Worm (Caenorhabditis elegans) whole organism, young adult: ENCODE measurements around the gene F55C9.6.

Experiments
- B0261.1 ChIP-seq: sonication (generic microtip); optimal IDR thresholded peaks from 2 replicates; lab custom pipeline; 2016; ENCODE audit warnings: mild to moderate bottlenecking, missing genetic modification characterization, moderate library complexity, missing compliant biosample characterization
- C06A6.2 ChIP-seq: fragments of 200-800 bp; sonication (Bioruptor generic); conservative IDR thresholded peaks from 2 replicates; pipeline ENCODE4 v1.3.6; 2022; ENCODE audit warnings: missing genetic modification characterization, missing compliant biosample characterization
- D2030.7 ChIP-seq: fragments of 200-800 bp; sonication (Bioruptor generic); IDR thresholded peaks from 2 replicates; pipeline ENCODE4 v1.3.6; 2022; ENCODE audit warnings: missing genetic modification reagents, missing genetic modification characterization, missing compliant biosample characterization
- F22D6.2 ChIP-seq: sonication (generic microtip); optimal IDR thresholded peaks from 2 replicates; lab custom pipeline; 2016; ENCODE audit warnings: mild to moderate bottlenecking, missing genetic modification characterization, missing compliant biosample characterization
- F23B12.7 ChIP-seq: sonication (generic microtip); optimal IDR thresholded peaks from 2 replicates; lab custom pipeline; 2017; ENCODE audit warnings: missing genetic modification characterization, mild to moderate bottlenecking, missing compliant biosample characterization, antibody characterized with exemption, moderate library complexity; ENCODE audit not compliant: insufficient read depth
- F37B4.10 ChIP-seq: fragments of 200-800 bp; sonication (Bioruptor generic); IDR thresholded peaks from 2 replicates; pipeline ENCODE4 v1.3.6; 2022; ENCODE audit warnings: missing genetic modification characterization, missing compliant biosample characterization
- F55B11.4 ChIP-seq: sonication (generic microtip); optimal IDR thresholded peaks from 2 replicates; lab custom pipeline; 2016; ENCODE audit warnings: missing compliant biosample characterization, missing genetic modification characterization, borderline replicate concordance; ENCODE audit not compliant: insufficient read depth
- F57A8.1 ChIP-seq: fragments of 200-800 bp; sonication (Bioruptor generic); optimal IDR thresholded peaks from 2 replicates; lab custom pipeline; 2018; ENCODE audit warnings: mild to moderate bottlenecking, missing genetic modification characterization, moderate library complexity, missing compliant biosample characterization
- T07F8.4 ChIP-seq: sonication (generic microtip); optimal IDR thresholded peaks from 2 replicates; lab custom pipeline; 2016; ENCODE audit warnings: mild to moderate bottlenecking, missing genetic modification characterization, moderate library complexity, missing compliant biosample characterization
- Y56A3A.18 ChIP-seq: fragments of 200-800 bp; sonication (Bioruptor generic); IDR thresholded peaks from 2 replicates; pipeline ENCODE4 v1.3.6; 2022; ENCODE audit warnings: missing genetic modification reagents, missing genetic modification characterization, missing compliant biosample characterization
- Y95B8A.8 ChIP-seq: fragments of 200-800 bp; sonication (Bioruptor generic); IDR thresholded peaks from 2 replicates; pipeline ENCODE4 v1.3.6; 2022; ENCODE audit warnings: missing genetic modification reagents, missing genetic modification characterization, missing compliant biosample characterization
- aptf-2 ChIP-seq: fragments of 200-800 bp; sonication (Bioruptor generic); conservative IDR thresholded peaks from 2 replicates; pipeline ENCODE4 v1.3.6; 2022; ENCODE audit warnings: missing genetic modification reagents, missing genetic modification characterization, missing compliant biosample characterization
- attf-3 ChIP-seq: fragments of 200-800 bp; sonication (Bioruptor generic); conservative IDR thresholded peaks from 2 replicates; pipeline ENCODE4 v1.3.6; 2022; ENCODE audit warnings: missing genetic modification reagents, missing genetic modification characterization, missing compliant biosample characterization
- attf-5 ChIP-seq: fragments of 200-800 bp; sonication (Bioruptor generic); optimal IDR thresholded peaks from 2 replicates; lab custom pipeline; 2018; ENCODE audit warnings: mild to moderate bottlenecking, missing genetic modification characterization, missing compliant biosample characterization
- bed-2 ChIP-seq: fragments of 200-800 bp; sonication (Bioruptor generic); IDR thresholded peaks from 2 replicates; pipeline ENCODE4 v1.3.6; 2022; ENCODE audit warnings: missing genetic modification reagents, missing genetic modification characterization, missing compliant biosample characterization
- ccch-3 ChIP-seq: fragments of 200-800 bp; sonication (Bioruptor generic); optimal IDR thresholded peaks from 2 replicates; lab custom pipeline; 2018; ENCODE audit warnings: mild to moderate bottlenecking, missing genetic modification characterization, missing compliant biosample characterization
- cebp-2 ChIP-seq: fragments of 200-800 bp; sonication (Bioruptor generic); IDR thresholded peaks from 2 replicates; pipeline ENCODE4 v1.3.6; 2022; ENCODE audit warnings: missing genetic modification characterization, missing compliant biosample characterization
- egl-44 ChIP-seq: fragments of 200-800 bp; sonication (Bioruptor generic); IDR thresholded peaks from 2 replicates; pipeline ENCODE4 v1.3.6; 2022; ENCODE audit warnings: missing genetic modification reagents, missing genetic modification characterization, missing compliant biosample characterization
- fkh-3 ChIP-seq: sonication (generic microtip); optimal IDR thresholded peaks from 2 replicates; lab custom pipeline; 2016; ENCODE audit warnings: mild to moderate bottlenecking, missing genetic modification characterization, missing compliant biosample characterization
- hlh-12 ChIP-seq: sonication (generic microtip); optimal IDR thresholded peaks from 2 replicates; lab custom pipeline; 2016; ENCODE audit warnings: missing genetic modification characterization, missing compliant biosample characterization
- hlh-26 ChIP-seq: fragments of 200-800 bp; sonication (Bioruptor generic); conservative IDR thresholded peaks from 2 replicates; pipeline ENCODE4 v1.3.6; 2022; ENCODE audit warnings: missing genetic modification reagents, missing genetic modification characterization, missing compliant biosample characterization
- lin-26 ChIP-seq: fragments of 200-800 bp; sonication (Bioruptor generic); IDR thresholded peaks from 2 replicates; pipeline ENCODE4 v1.3.6; 2022; ENCODE audit warnings: missing genetic modification reagents, missing genetic modification characterization, missing compliant biosample characterization
- lin-54 ChIP-seq: fragments of 200-800 bp; sonication (Bioruptor generic); optimal IDR thresholded peaks from 2 replicates; lab custom pipeline; 2018; ENCODE audit warnings: mild to moderate bottlenecking, missing genetic modification characterization, missing compliant biosample characterization
- lsy-27 ChIP-seq: sonication (generic microtip); optimal IDR thresholded peaks from 2 replicates; lab custom pipeline; 2017; ENCODE audit warnings: missing genetic modification characterization, mild to moderate bottlenecking, missing compliant biosample characterization, antibody characterized with exemption, missing genotype, borderline replicate concordance; ENCODE audit not compliant: insufficient read depth
- madf-6 ChIP-seq: fragments of 200-800 bp; sonication (Bioruptor generic); IDR thresholded peaks from 2 replicates; pipeline ENCODE4 v1.3.6; 2022; ENCODE audit warnings: missing genetic modification reagents, missing genetic modification characterization, missing compliant biosample characterization
- madf-8 ChIP-seq: fragments of 200-800 bp; sonication (Bioruptor generic); conservative IDR thresholded peaks from 2 replicates; pipeline ENCODE4 v1.3.6; 2022; ENCODE audit warnings: missing genetic modification reagents, missing genetic modification characterization, missing compliant biosample characterization
- mel-28 ChIP-seq: sonication (generic microtip); optimal IDR thresholded peaks from 2 replicates; lab custom pipeline; 2016; ENCODE audit warnings: borderline replicate concordance, mild to moderate bottlenecking, missing genetic modification characterization, missing compliant biosample characterization
- mxl-1 ChIP-seq: sonication (generic microtip); optimal IDR thresholded peaks from 2 replicates; lab custom pipeline; 2016; ENCODE audit warnings: missing genetic modification characterization, missing compliant biosample characterization
- nfya-2 ChIP-seq: fragments of 200-800 bp; sonication (Bioruptor generic); IDR thresholded peaks from 2 replicates; pipeline ENCODE4 v1.3.6; 2022; ENCODE audit warnings: missing genetic modification reagents, missing genetic modification characterization, missing compliant biosample characterization
- nfyb-1 ChIP-seq: fragments of 200-800 bp; sonication (Bioruptor generic); IDR thresholded peaks from 2 replicates; pipeline ENCODE4 v1.3.6; 2022; ENCODE audit warnings: missing genetic modification reagents, missing genetic modification characterization, missing compliant biosample characterization
- nhr-120 ChIP-seq: fragments of 200-800 bp; sonication (Bioruptor generic); IDR thresholded peaks from 2 replicates; pipeline ENCODE4 v1.3.6; 2022; ENCODE audit warnings: missing genetic modification characterization, missing compliant biosample characterization
- nhr-179 ChIP-seq: sonication (generic microtip); optimal IDR thresholded peaks from 2 replicates; lab custom pipeline; 2016; ENCODE audit warnings: mild to moderate bottlenecking, missing genetic modification characterization, missing compliant biosample characterization
- nhr-80 ChIP-seq: sonication (generic microtip); optimal IDR thresholded peaks from 2 replicates; lab custom pipeline; 2016; ENCODE audit warnings: missing genetic modification characterization, missing compliant biosample characterization
- pha-4 ChIP-seq: fragments of 150-350 bp; sonication (generic microtip); optimal IDR thresholded peaks from 2 replicates; lab custom pipeline; 2014; ENCODE audit warnings: missing biosample characterization, missing genetic modification reagents, missing genetic modification characterization
- rcor-1 ChIP-seq: fragments of 200-800 bp; sonication (Bioruptor generic); IDR thresholded peaks from 2 replicates; pipeline ENCODE4 v1.3.6; 2022; ENCODE audit warnings: missing genetic modification reagents, missing genetic modification characterization, missing compliant biosample characterization
- unc-62 ChIP-seq: fragments of 150-350 bp; optimal IDR thresholded peaks from 2 replicates; lab custom pipeline; 2014; ENCODE audit warnings: missing biosample characterization, missing genetic modification reagents, missing genetic modification characterization
- xnd-1 ChIP-seq: sonication (generic microtip); optimal IDR thresholded peaks from 2 replicates; lab custom pipeline; 2016; ENCODE audit warnings: missing genotype, missing genetic modification reagents, missing genetic modification characterization, missing compliant biosample characterization
- zfh-2 ChIP-seq: fragments of 200-800 bp; sonication (Bioruptor generic); conservative IDR thresholded peaks from 2 replicates; pipeline ENCODE4 v1.3.6; 2022; ENCODE audit warnings: missing genetic modification reagents, missing genetic modification characterization, missing compliant biosample characterization
- ztf-18 ChIP-seq: sonication (generic microtip); optimal IDR thresholded peaks from 2 replicates; lab custom pipeline; 2016; ENCODE audit warnings: missing genotype, mild to moderate bottlenecking, missing genetic modification characterization, missing compliant biosample characterization
- ztf-22 ChIP-seq: fragments of 200-800 bp; sonication (Bioruptor generic); optimal IDR thresholded peaks from 2 replicates; lab custom pipeline; 2018; ENCODE audit warnings: mild to moderate bottlenecking, missing genetic modification characterization, moderate library complexity, missing compliant biosample characterization
- ztf-25 ChIP-seq: fragments of 200-800 bp; sonication (Bioruptor generic); IDR thresholded peaks from 2 replicates; pipeline ENCODE4 v1.3.6; 2022; ENCODE audit warnings: missing genetic modification reagents, missing genetic modification characterization, missing compliant biosample characterization

The F55C9.6 gene

DNA sequence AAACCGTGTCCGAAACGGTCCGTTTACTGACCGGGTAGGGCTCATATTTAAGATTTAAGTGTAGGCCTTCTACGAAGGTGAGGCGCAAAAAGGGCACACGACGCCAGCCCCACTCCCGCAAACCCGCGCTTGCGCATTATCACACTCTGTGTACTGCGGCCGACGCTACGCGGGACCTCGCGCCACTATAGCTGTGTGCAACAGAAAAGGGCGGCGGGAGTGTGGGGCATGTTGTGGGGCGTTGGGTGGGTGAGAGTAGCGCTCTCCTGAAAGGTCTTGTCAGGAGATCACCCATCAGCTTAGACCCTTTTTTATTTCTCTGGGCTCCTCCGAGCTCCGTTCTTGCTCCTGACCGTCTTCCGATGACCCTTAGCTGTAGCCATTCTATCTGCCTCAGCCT is 11.5 kb upstream of the F55C9.6 start:
- TF ChIP-seq hlh-26 (GFP tag; lab: Robert Waterston, UW) (0 out of 2 replicates have a peak, but pooled peaks have one; percentile 13), ztf-25 (GFP tag; lab: Robert Waterston, UW) (0 out of 2 replicates have a peak, but pooled peaks have one; percentile 40), bed-2 (no peak), zfh-2 (peak; percentile 69; the same call in 1 of the 2 replicates), nhr-120 (GFP tag; lab: Robert Waterston, UW) (peak; percentile 91)

ce11 chrV:19306906-19307305 is 10.3 kb upstream of the F55C9.6 start, which contains the start of gene F55C9.15:
F55C9.15 (minus strand) TSS chrV:19307006.
- no peak for TF ChIP-seq mel-28 (tag; lab: Kevin White, UChicago)
- TF ChIP-seq nfyb-1 (GFP tag; lab: Robert Waterston, UW): no peak
- TF ChIP-seq F22D6.2 (tag; lab: Kevin White, UChicago): no peak
- no peak for TF ChIP-seq unc-62 (GFP tag; lab: Kevin White, UChicago)
- no peak for TF ChIP-seq egl-44
- no peak for TF ChIP-seq ztf-18 (tag; lab: Kevin White, UChicago)
- TF ChIP-seq cebp-2 (GFP tag; lab: Robert Waterston, UW): no peak
- TF ChIP-seq hlh-12 (tag; lab: Kevin White, UChicago): no peak
- no peak for TF ChIP-seq nfya-2 (GFP tag; lab: Robert Waterston, UW)

DNA sequence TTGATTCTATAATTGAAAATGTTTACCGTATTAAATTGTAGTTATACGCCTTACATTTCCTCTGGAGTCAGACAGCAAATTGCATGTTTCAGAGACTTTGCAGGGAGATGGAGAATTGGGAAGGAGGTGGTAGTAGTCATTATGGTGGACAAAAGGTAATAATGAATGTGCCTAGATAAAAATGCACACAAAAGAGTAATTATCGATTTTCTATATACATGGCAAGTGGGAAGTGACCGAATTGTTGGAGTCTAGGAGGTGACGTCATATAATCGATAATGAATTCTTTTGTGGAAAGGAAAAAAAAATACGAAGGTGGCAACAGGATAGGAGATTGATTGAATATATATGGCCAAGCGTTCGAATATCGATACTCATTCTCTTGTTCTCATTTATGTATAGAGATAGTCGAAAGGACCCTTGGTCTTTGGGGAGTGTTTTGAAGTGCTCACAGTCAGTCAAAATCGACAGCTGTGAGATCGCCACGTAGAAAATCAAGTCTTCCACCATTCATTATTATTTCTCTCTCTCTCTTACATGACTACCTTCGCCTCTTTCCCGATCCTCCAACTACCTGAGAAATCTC is 7.1 kb upstream of the F55C9.6 start, which contains the start of the genes fbxb-63 and fbxb-61:
fbxb-63 (minus strand) TSS at position 142 of the 586 bp plus-strand sequence.
fbxb-61 (plus strand) TSS at position 536 of the 586 bp plus-strand sequence.
- TF ChIP-seq lin-26 (GFP tag; lab: Robert Waterston, UW) (no peak), lsy-27 (tag; lab: Kevin White, UChicago) (no peak), bed-2 (no peak), F55B11.4 (no peak), nhr-179 (tag; lab: Kevin White, UChicago) (no peak), F37B4.10 (no peak), D2030.7 (GFP tag; lab: Robert Waterston, UW) (no peak), F23B12.7 (tag; lab: Kevin White, UChicago) (no peak), Y56A3A.18 (GFP tag; lab: Robert Waterston, UW) (no peak), lin-54 (no peak), C06A6.2 (GFP tag; lab: Robert Waterston, UW) (no peak), Y95B8A.8 (GFP tag; lab: Robert Waterston, UW) (no peak), nhr-80 (tag; lab: Kevin White, UChicago) (no peak), attf-3 (GFP tag; lab: Robert Waterston, UW) (no peak), B0261.1 (tag; lab: Kevin White, UChicago) (no peak), T07F8.4 (tag; lab: Kevin White, UChicago) (no peak)

DNA sequence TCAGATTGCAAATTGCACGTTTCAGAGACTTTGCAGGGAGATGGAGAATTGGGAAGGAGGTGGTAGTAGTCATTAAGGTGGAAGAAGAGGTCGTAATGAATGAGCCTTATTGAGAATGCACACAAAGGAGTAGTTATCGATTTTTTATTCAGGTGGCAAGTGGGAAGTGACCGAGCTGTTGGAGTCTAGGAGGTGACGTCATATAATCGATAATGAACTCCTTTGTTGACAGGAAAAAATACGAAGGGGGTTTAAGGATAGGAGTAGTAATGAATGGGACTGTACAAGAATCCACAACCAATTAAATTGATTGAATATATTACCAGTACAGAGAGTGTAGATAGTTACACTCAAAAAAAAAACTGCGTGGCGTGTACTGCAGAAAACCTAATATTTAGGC is 5.3 kb upstream of the F55C9.6 start, which contains the start of gene fbxb-62:
fbxb-62 (minus strand) TSS at position 101 of the 400 bp plus-strand sequence.
- no peak for TF ChIP-seq aptf-2
- TF ChIP-seq, all 124 proteins: peak for 0

ce11 chrV:19299262-19299661 is 2.6 kb upstream of the F55C9.6 start, which contains the start of gene F55C9.14:
F55C9.14 (plus strand) TSS chrV:19299562.
- TF ChIP-seq xnd-1 (tag; lab: Kevin White, UChicago) (no peak), mxl-1 (no peak), nhr-80 (tag; lab: Kevin White, UChicago) (no peak), hlh-12 (tag; lab: Kevin White, UChicago) (no peak), pha-4 (tag; lab: Kevin White, UChicago) (no peak), madf-8 (GFP tag; lab: Robert Waterston, UW) (no peak), rcor-1 (GFP tag; lab: Robert Waterston, UW) (no peak), aptf-2 (no peak), lin-54 (no peak), madf-6 (GFP tag; lab: Robert Waterston, UW) (no peak), ztf-18 (tag; lab: Kevin White, UChicago) (no peak), attf-5 (GFP tag; lab: Kevin White, UChicago) (no peak), ccch-3 (no peak), ztf-22 (no peak), F57A8.1 (GFP tag; lab: Kevin White, UChicago) (no peak), fkh-3 (tag; lab: Kevin White, UChicago) (no peak)
